Worm (Caenorhabditis elegans) whole organism, L2 larva: ENCODE results near the gene lipl-3.

ENCODE experiments used
- C34F6.9 ChIP-seq: fragments of 150-350 bp; optimal IDR thresholded peaks from 2 replicates; lab custom pipeline; 2014; ENCODE audit warnings: missing biosample characterization, missing genetic modification characterization
- F13H6.1 ChIP-seq: sonication (generic microtip); optimal IDR thresholded peaks from 2 replicates; lab custom pipeline; 2016; ENCODE audit warnings: missing genetic modification characterization, missing compliant biosample characterization
- R02D3.7 ChIP-seq: fragments of 150-350 bp; optimal IDR thresholded peaks from 2 replicates; lab custom pipeline; 2014; ENCODE audit warnings: missing biosample characterization, missing genetic modification characterization
- Y55F3AM.14 ChIP-seq: fragments of 200-800 bp; sonication (Bioruptor generic); optimal IDR thresholded peaks from 2 replicates; lab custom pipeline; 2018; ENCODE audit warnings: mild to moderate bottlenecking, missing genetic modification characterization, missing compliant biosample characterization
- ZK546.5 ChIP-seq: sonication (generic microtip); optimal IDR thresholded peaks from 2 replicates; lab custom pipeline; 2017; ENCODE audit warnings: missing biosample characterization, missing genetic modification characterization
- alr-1 ChIP-seq: fragments of 150-350 bp; optimal IDR thresholded peaks from 2 replicates; lab custom pipeline; 2014; ENCODE audit warnings: missing biosample characterization, missing genetic modification characterization
- aly-2 ChIP-seq: fragments of 150-350 bp; optimal IDR thresholded peaks from 2 replicates; lab custom pipeline; 2014; ENCODE audit warnings: missing biosample characterization, missing genetic modification characterization
- ama-1 ChIP-seq: fragments of 150-350 bp; optimal IDR thresholded peaks from 2 replicates; lab custom pipeline; 2018; ENCODE audit warnings: inconsistent platforms
- blmp-1 ChIP-seq: sonication (generic microtip); optimal IDR thresholded peaks from 2 replicates; lab custom pipeline; 2017; ENCODE audit warnings: missing genetic modification characterization, mild to moderate bottlenecking, missing compliant biosample characterization, antibody characterized with exemption, moderate library complexity; ENCODE audit not compliant: insufficient read depth
- ceh-16 ChIP-seq: fragments of 150-350 bp; optimal IDR thresholded peaks from 2 replicates; lab custom pipeline; 2014; ENCODE audit warnings: missing biosample characterization, missing genetic modification characterization
- ceh-82 ChIP-seq: fragments of 150-350 bp; optimal IDR thresholded peaks from 2 replicates; lab custom pipeline; 2014; ENCODE audit warnings: missing biosample characterization, missing genetic modification characterization
- crh-2 ChIP-seq: sonication (generic microtip); optimal IDR thresholded peaks from 2 replicates; lab custom pipeline; 2017; ENCODE audit warnings: missing biosample characterization, missing genetic modification characterization
- dmd-4 ChIP-seq: sonication (generic microtip); optimal IDR thresholded peaks from 2 replicates; lab custom pipeline; 2017; ENCODE audit warnings: missing biosample characterization, missing genetic modification characterization
- egl-27 ChIP-seq: sonication (generic microtip); optimal IDR thresholded peaks from 3 replicates; lab custom pipeline; 2017; ENCODE audit warnings: missing biosample characterization, missing genetic modification reagents, missing genetic modification characterization
- elt-1 ChIP-seq: fragments of 150-350 bp; optimal IDR thresholded peaks from 2 replicates; lab custom pipeline; 2014; ENCODE audit warnings: missing biosample characterization, missing genetic modification characterization
- elt-3 ChIP-seq: sonication (generic microtip); optimal IDR thresholded peaks from 2 replicates; lab custom pipeline; 2017; ENCODE audit warnings: missing biosample characterization, missing genetic modification characterization
- fos-1 ChIP-seq: fragments of 150-350 bp; optimal IDR thresholded peaks from 2 replicates; lab custom pipeline; 2014; ENCODE audit warnings: missing biosample characterization, missing genetic modification characterization
- gmeb-1 ChIP-seq: fragments of 150-350 bp; optimal IDR thresholded peaks from 2 replicates; lab custom pipeline; 2014; ENCODE audit warnings: missing biosample characterization, missing genetic modification characterization
- lin-11 ChIP-seq: fragments of 150-350 bp; sonication (generic microtip); optimal IDR thresholded peaks from 2 replicates; lab custom pipeline; 2014; ENCODE audit warnings: missing biosample characterization, missing genetic modification characterization, inconsistent platforms, mixed read lengths
- lin-13 ChIP-seq: fragments of 150-350 bp; optimal IDR thresholded peaks from 2 replicates; lab custom pipeline; 2014; ENCODE audit warnings: missing biosample characterization, missing genetic modification reagents, missing genetic modification characterization
- lin-39 ChIP-seq: fragments of 150-350 bp; optimal IDR thresholded peaks from 2 replicates; lab custom pipeline; 2014; ENCODE audit warnings: missing biosample characterization, missing genetic modification reagents, missing genetic modification characterization
- lsy-2 ChIP-seq, 2 experiments: fragments of 150-350 bp in 1 of 2; sonication (generic microtip) in 1 of 2; optimal IDR thresholded peaks; 2 replicates each; lab custom pipeline; 2014 to 2017; ENCODE audit warnings: missing biosample characterization in 2 of 2, missing genetic modification characterization in 2 of 2
- mab-5 ChIP-seq: fragments of 150-350 bp; optimal IDR thresholded peaks from 2 replicates; lab custom pipeline; 2014; ENCODE audit warnings: missing biosample characterization, missing genetic modification characterization
- mbf-1 ChIP-seq: sonication (generic microtip); optimal IDR thresholded peaks from 2 replicates; lab custom pipeline; 2017; ENCODE audit warnings: missing biosample characterization, missing genetic modification characterization
- mdl-1 ChIP-seq, 2 experiments: fragments of 150-350 bp in 1 of 2; sonication (generic microtip) in 1 of 2; optimal IDR thresholded peaks; 2 replicates each; lab custom pipeline; 2017; ENCODE audit warnings: missing biosample characterization in 2 of 2, missing genetic modification characterization in 2 of 2
- nhr-10 ChIP-seq: sonication (generic microtip); optimal IDR thresholded peaks from 2 replicates; lab custom pipeline; 2017; ENCODE audit warnings: missing biosample characterization, missing genetic modification characterization
- nhr-11 ChIP-seq: fragments of 150-350 bp; optimal IDR thresholded peaks from 2 replicates; lab custom pipeline; 2014; ENCODE audit warnings: missing biosample characterization, missing genetic modification characterization
- nhr-12 ChIP-seq: fragments of 150-350 bp; optimal IDR thresholded peaks from 2 replicates; lab custom pipeline; 2014; ENCODE audit warnings: missing biosample characterization, missing genetic modification characterization
- nhr-21 ChIP-seq: fragments of 150-350 bp; optimal IDR thresholded peaks from 2 replicates; lab custom pipeline; 2014; ENCODE audit warnings: missing biosample characterization, missing genetic modification characterization
- nhr-23 ChIP-seq: fragments of 150-350 bp; optimal IDR thresholded peaks from 2 replicates; lab custom pipeline; 2014; ENCODE audit warnings: missing biosample characterization, missing genetic modification reagents, missing genetic modification characterization
- nhr-237 ChIP-seq: fragments of 150-350 bp; optimal IDR thresholded peaks from 2 replicates; lab custom pipeline; 2014; ENCODE audit warnings: missing biosample characterization, missing genetic modification characterization
- nhr-25 ChIP-seq: fragments of 150-350 bp; sonication (generic microtip); optimal IDR thresholded peaks from 3 replicates; lab custom pipeline; 2014; ENCODE audit warnings: missing biosample characterization, missing genetic modification characterization
- nhr-6 ChIP-seq: fragments of 150-350 bp; optimal IDR thresholded peaks from 2 replicates; lab custom pipeline; 2014; ENCODE audit warnings: missing biosample characterization, missing genetic modification characterization
- nhr-77 ChIP-seq: fragments of 150-350 bp; optimal IDR thresholded peaks from 2 replicates; lab custom pipeline; 2014; ENCODE audit warnings: missing biosample characterization, missing genetic modification characterization
- peb-1 ChIP-seq: fragments of 150-350 bp; optimal IDR thresholded peaks from 2 replicates; lab custom pipeline; 2014; ENCODE audit warnings: missing biosample characterization, missing genetic modification characterization
- sem-4 ChIP-seq: fragments of 150-350 bp; optimal IDR thresholded peaks from 2 replicates; lab custom pipeline; 2014; ENCODE audit warnings: missing biosample characterization, missing genetic modification reagents, missing genetic modification characterization
- skn-1 ChIP-seq: sonication (generic microtip); optimal IDR thresholded peaks from 2 replicates; lab custom pipeline; 2017; ENCODE audit warnings: missing biosample characterization, missing genetic modification characterization
- sma-3 ChIP-seq: sonication (generic microtip); optimal IDR thresholded peaks from 2 replicates; lab custom pipeline; 2016; ENCODE audit warnings: missing genetic modification reagents, missing genetic modification characterization, missing compliant biosample characterization
- sma-9 ChIP-seq, 2 experiments: fragments of 150-350 bp in 1 of 2; sonication (generic microtip) in 1 of 2; optimal IDR thresholded peaks; 2 replicates each; lab custom pipeline; 2014 to 2016; ENCODE audit warnings: missing genetic modification characterization in 2 of 2, mild to moderate bottlenecking in 1 of 2, missing biosample characterization in 1 of 2, missing compliant biosample characterization in 1 of 2, missing genetic modification reagents in 1 of 2, moderate library complexity in 1 of 2
- snpc-4 ChIP-seq: fragments of 150-350 bp; optimal IDR thresholded peaks from 2 replicates; lab custom pipeline; 2014; ENCODE audit warnings: missing biosample characterization, missing genetic modification characterization
- unc-39 ChIP-seq: fragments of 150-350 bp; optimal IDR thresholded peaks from 2 replicates; lab custom pipeline; 2014; ENCODE audit warnings: missing biosample characterization, missing genetic modification characterization
- unc-55 ChIP-seq: fragments of 150-350 bp; sonication (generic microtip); optimal IDR thresholded peaks from 3 replicates; lab custom pipeline; 2014; ENCODE audit warnings: missing biosample characterization, missing genetic modification reagents, missing genetic modification characterization
- unc-62 ChIP-seq: fragments of 150-350 bp; optimal IDR thresholded peaks from 2 replicates; lab custom pipeline; 2014; ENCODE audit warnings: missing biosample characterization, missing genetic modification reagents, missing genetic modification characterization
- zag-1 ChIP-seq: fragments of 150-350 bp; optimal IDR thresholded peaks from 2 replicates; lab custom pipeline; 2014; ENCODE audit warnings: missing biosample characterization, missing genetic modification characterization
- ztf-1 ChIP-seq: fragments of 200-800 bp; sonication (Bioruptor generic); conservative IDR thresholded peaks from 2 replicates; pipeline ENCODE4 v1.3.6; 2022; ENCODE audit warnings: missing genetic modification characterization, missing compliant biosample characterization
- ztf-11 ChIP-seq: sonication (generic microtip); optimal IDR thresholded peaks from 2 replicates; lab custom pipeline; 2017; ENCODE audit warnings: missing biosample characterization, missing genetic modification characterization
- ztf-4 ChIP-seq: fragments of 150-350 bp; optimal IDR thresholded peaks from 2 replicates; lab custom pipeline; 2014; ENCODE audit warnings: missing biosample characterization, missing genetic modification characterization

lipl-3 gene

DNA sequence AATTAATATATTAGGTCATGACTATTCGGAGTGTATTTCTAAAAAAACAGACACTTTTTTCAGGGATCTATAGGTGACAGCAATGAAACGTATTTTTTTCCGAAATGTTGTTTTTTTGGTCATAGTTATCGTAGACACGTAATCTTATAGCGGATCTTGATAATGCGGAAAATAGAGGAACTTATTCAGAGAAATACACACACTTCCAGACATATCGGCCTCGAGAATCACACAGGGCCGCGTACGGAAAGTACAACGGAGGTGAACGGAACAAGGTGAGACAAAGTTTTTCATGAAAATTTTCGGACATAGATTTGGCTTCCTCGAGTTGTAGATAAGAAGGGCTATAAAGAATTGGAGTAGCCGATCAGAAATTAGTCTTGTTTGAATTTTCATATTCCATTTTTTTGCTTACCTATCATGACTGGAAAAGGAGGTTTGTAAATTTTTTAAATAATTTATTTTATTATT lies 15.1 kb upstream of the lipl-3 start, which contains the start of gene nhr-155:
TSS of gene nhr-155 (plus strand) at position 421 of the 471 bp plus-strand sequence.
- TF ChIP-seq elt-1: peak; percentile 95
- no peak for TF ChIP-seq ZK546.5 (tag; lab: Kevin White, UChicago)
- TF ChIP-seq ceh-82 (tag; lab: Kevin White, UChicago): no peak
- TF ChIP-seq alr-1 (tag; lab: Kevin White, UChicago): no peak
- peak; percentile 30 for TF ChIP-seq ceh-16 (tag; lab: Kevin White, UChicago)
- TF ChIP-seq nhr-23 (tag; lab: Kevin White, UChicago): peak; percentile 26
- no peak for TF ChIP-seq unc-62
- no peak for TF ChIP-seq skn-1 (tag; lab: Kevin White, UChicago)
- peak; percentile 81 for TF ChIP-seq sma-9 (GFP tag; optimal IDR thresholded peaks at IDR 0.05; lab: Kevin White, UChicago)
- TF ChIP-seq sma-9 (tag; optimal IDR thresholded peaks at IDR 0.05; lab: Kevin White, UChicago): no peak
- no peak for TF ChIP-seq lin-39 (tag; lab: Kevin White, UChicago)
- TF ChIP-seq lin-13 (GFP tag; lab: Kevin White, UChicago): no peak
- TF ChIP-seq ztf-11: no peak
- no peak for TF ChIP-seq snpc-4 (tag; lab: Kevin White, UChicago)
- no peak for TF ChIP-seq unc-55 (GFP tag; lab: Kevin White, UChicago)
- TF ChIP-seq nhr-12 (tag; lab: Kevin White, UChicago): no peak
- no peak for TF ChIP-seq unc-39
- no peak for TF ChIP-seq sem-4
- TF ChIP-seq nhr-11 (tag; lab: Kevin White, UChicago): no peak

DNA sequence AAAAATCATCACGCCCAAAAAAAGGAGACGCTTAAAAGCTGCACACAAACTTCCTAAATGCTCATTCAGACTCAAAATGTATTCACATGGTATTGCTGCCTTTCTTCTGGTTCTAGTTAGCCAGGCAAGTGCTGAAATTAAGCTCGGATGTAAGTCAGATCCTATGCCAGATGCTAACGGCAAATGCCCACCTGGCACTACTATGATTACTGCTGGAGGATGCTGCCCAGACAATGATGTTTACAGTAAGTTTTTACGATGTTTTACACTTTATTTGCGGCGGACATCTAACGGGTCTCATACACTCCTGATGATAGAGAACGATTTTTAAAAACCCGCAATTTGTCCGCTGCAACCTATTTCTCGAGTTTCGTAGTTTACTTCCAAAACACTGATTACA lies 12.6 kb upstream of the lipl-3 start, which contains the start of gene C14C6.5:
TSS of gene C14C6.5 (plus strand) at position 58 of the 400 bp plus-strand sequence.
- no peak for TF ChIP-seq unc-39

DNA sequence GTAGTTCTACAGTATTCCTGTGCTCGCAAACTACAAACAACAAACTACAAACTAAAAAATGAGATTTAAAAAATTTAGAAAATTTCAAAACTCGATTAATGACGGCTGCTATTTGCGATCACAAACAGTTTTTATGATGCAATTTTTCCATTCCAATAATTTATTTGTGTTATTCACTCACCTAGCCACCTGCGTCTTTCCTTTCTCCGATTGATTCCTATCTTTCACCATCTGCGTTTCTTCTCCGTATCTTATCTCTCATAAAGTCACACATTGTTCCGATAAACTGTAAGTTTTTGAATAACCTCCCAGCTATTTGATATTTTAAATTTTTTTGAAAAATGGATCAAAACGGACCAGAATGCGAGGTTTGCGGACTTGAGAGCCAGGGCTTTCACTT lies 10.2 kb upstream of the lipl-3 start, which contains the start of gene nhr-132:
TSS of gene nhr-132 (plus strand) at position 271 of the 400 bp plus-strand sequence.
- no peak for TF ChIP-seq ztf-1
- TF ChIP-seq unc-39: no peak
- TF ChIP-seq nhr-21 (tag; lab: Kevin White, UChicago): no peak
- TF ChIP-seq nhr-12 (tag; lab: Kevin White, UChicago): no peak
- TF ChIP-seq alr-1 (tag; lab: Kevin White, UChicago): no peak
- TF ChIP-seq fos-1 (tag; lab: Kevin White, UChicago): peak; percentile 37
- no peak for TF ChIP-seq mdl-1 (tag; optimal IDR thresholded peaks at IDR 0.05; lab: Kevin White, UChicago)
- no peak for TF ChIP-seq dmd-4 (tag; lab: Kevin White, UChicago)
- peak; percentile 29 for TF ChIP-seq crh-2 (tag; lab: Kevin White, UChicago)
- no peak for TF ChIP-seq Y55F3AM.14 (GFP tag; lab: Kevin White, UChicago)
- no peak for TF ChIP-seq elt-1
- no peak for TF ChIP-seq R02D3.7 (tag; lab: Kevin White, UChicago)
- TF ChIP-seq ztf-4 (tag; lab: Kevin White, UChicago): no peak
- no peak for TF ChIP-seq ztf-11
- peak; percentile 27 for TF ChIP-seq F13H6.1 (tag; lab: Kevin White, UChicago)
- peak; percentile 21 for TF ChIP-seq sma-3
- TF ChIP-seq nhr-11 (tag; lab: Kevin White, UChicago): no peak
- no peak for TF ChIP-seq unc-62
- peak; percentile 20 for TF ChIP-seq C34F6.9 (tag; lab: Kevin White, UChicago)
- no peak for TF ChIP-seq peb-1 (tag; lab: Kevin White, UChicago)
- TF ChIP-seq sma-9 (GFP tag; optimal IDR thresholded peaks at IDR 0.05; lab: Kevin White, UChicago): peak; percentile 88
- TF ChIP-seq sma-9 (tag; optimal IDR thresholded peaks at IDR 0.05; lab: Kevin White, UChicago): no peak
- peak; percentile 32 for TF ChIP-seq gmeb-1 (tag; lab: Kevin White, UChicago)
- no peak for TF ChIP-seq zag-1 (tag; lab: Kevin White, UChicago)
- TF ChIP-seq blmp-1 (tag; lab: Kevin White, UChicago): no peak
- no peak for TF ChIP-seq nhr-6 (tag; lab: Kevin White, UChicago)
- no peak for TF ChIP-seq lin-39 (tag; lab: Kevin White, UChicago)
- TF ChIP-seq nhr-77 (tag; lab: Kevin White, UChicago): no peak
- TF ChIP-seq aly-2 (tag; lab: Kevin White, UChicago): no peak
- no peak for TF ChIP-seq lin-11 (tag; lab: Kevin White, UChicago)
- no peak for TF ChIP-seq nhr-23 (tag; lab: Kevin White, UChicago)
- TF ChIP-seq ama-1 (lab: Kevin White, UChicago): no peak
- no peak for TF ChIP-seq egl-27 (tag; lab: Kevin White, UChicago)
- TF ChIP-seq lin-13 (GFP tag; lab: Kevin White, UChicago): no peak
- TF ChIP-seq lsy-2 (tag; optimal IDR thresholded peaks at IDR 0.05; lab: Kevin White, UChicago): peak in 1 of 2 experiments; percentile 38
- no peak for TF ChIP-seq mbf-1
- TF ChIP-seq unc-55 (GFP tag; lab: Kevin White, UChicago): no peak
- peak; percentile 48 for TF ChIP-seq nhr-25
- no peak for TF ChIP-seq mab-5 (tag; lab: Kevin White, UChicago)
- no peak for TF ChIP-seq elt-3 (tag; lab: Kevin White, UChicago)
- TF ChIP-seq sem-4: no peak
- TF ChIP-seq ceh-82 (tag; lab: Kevin White, UChicago): no peak
- no peak for TF ChIP-seq ceh-16 (tag; lab: Kevin White, UChicago)
- no peak for TF ChIP-seq nhr-10
- TF ChIP-seq snpc-4 (tag; lab: Kevin White, UChicago): no peak
- TF ChIP-seq skn-1 (tag; lab: Kevin White, UChicago): no peak
- TF ChIP-seq nhr-237: no peak
- no peak for TF ChIP-seq ZK546.5 (tag; lab: Kevin White, UChicago)
